Worm (Caenorhabditis elegans) whole organism, L2 larva: ENCODE results near the gene pqn-36.

Experiments used
- ama-1 ChIP-seq: fragments of 150-350 bp; optimal IDR thresholded peaks from 2 replicates; lab custom pipeline; 2018; ENCODE audit warnings: inconsistent platforms
- egl-27 ChIP-seq: sonication (generic microtip); optimal IDR thresholded peaks from 3 replicates; lab custom pipeline; 2017; ENCODE audit warnings: missing biosample characterization, missing genetic modification reagents, missing genetic modification characterization
- nhr-23 ChIP-seq: fragments of 150-350 bp; optimal IDR thresholded peaks from 2 replicates; lab custom pipeline; 2014; ENCODE audit warnings: missing biosample characterization, missing genetic modification reagents, missing genetic modification characterization
- nhr-77 ChIP-seq: fragments of 150-350 bp; optimal IDR thresholded peaks from 2 replicates; lab custom pipeline; 2014; ENCODE audit warnings: missing biosample characterization, missing genetic modification characterization

- TF ChIP-seq nhr-77 (tag; lab: Kevin White, UChicago) (no peak), ama-1 (lab: Kevin White, UChicago) (no peak), egl-27 (no peak), nhr-23 (tag; lab: Kevin White, UChicago) (no peak)
These were observed 33.8 kb downstream of the pqn-36 start for ce11 chrX:15381486-15381885.
